Fruit fly (Drosophila melanogaster) whole organism, embryonic: ENCODE data around the gene Rgl.
A peak's percentile ranks its signal among the peaks of the same experiment; 100 is the strongest.

Experiments used
- ATbp ChIP-seq: fragments of 200-800 bp; sonication (Bioruptor generic); optimal IDR thresholded peaks from 2 replicates; lab custom pipeline; 2017; ENCODE audit warnings: missing biosample characterization, mild to moderate bottlenecking, missing genetic modification characterization, missing genetic modification reagents
- Ada2b ChIP-seq: fragments of 200-800 bp; sonication (Bioruptor generic); IDR thresholded peaks from 2 replicates; pipeline ENCODE4 v1.3.6; 2022; ENCODE audit warnings: missing biosample characterization, missing genetic modification characterization
- CG12299 ChIP-seq: fragments of 200-800 bp; sonication (Bioruptor generic); optimal IDR thresholded peaks from 2 replicates; lab custom pipeline; 2018; ENCODE audit warnings: missing biosample characterization, mild to moderate bottlenecking, missing genetic modification characterization
- CG12769 ChIP-seq: fragments of 200-800 bp; sonication (Bioruptor generic); optimal IDR thresholded peaks from 2 replicates; lab custom pipeline; 2019; ENCODE audit warnings: missing biosample characterization, mild to moderate bottlenecking, missing genetic modification characterization, moderate library complexity
- CG14710 ChIP-seq: fragments of 200-800 bp; sonication (Bioruptor generic); optimal IDR thresholded peaks from 3 replicates; lab custom pipeline; 2019; ENCODE audit warnings: missing biosample characterization, mild to moderate bottlenecking, missing genetic modification characterization, moderate library complexity
- CG14965 ChIP-seq: fragments of 200-800 bp; sonication (Bioruptor generic); optimal IDR thresholded peaks from 2 replicates; lab custom pipeline; 2016; ENCODE audit warnings: missing biosample characterization, missing genetic modification characterization, borderline replicate concordance
- CG1529 ChIP-seq: fragments of 200-800 bp; sonication (Bioruptor generic); optimal IDR thresholded peaks from 3 replicates; lab custom pipeline; 2018; ENCODE audit warnings: missing biosample characterization, missing genetic modification characterization
- CG1603 ChIP-seq: fragments of 200-800 bp; sonication (Bioruptor generic); optimal IDR thresholded peaks from 2 replicates; lab custom pipeline; 2019; ENCODE audit warnings: missing biosample characterization, mild to moderate bottlenecking, missing genetic modification characterization, moderate library complexity
- CG16815 ChIP-seq: fragments of 200-800 bp; sonication (Bioruptor generic); optimal IDR thresholded peaks from 3 replicates; lab custom pipeline; 2017; ENCODE audit warnings: missing biosample characterization, mild to moderate bottlenecking, missing genetic modification characterization
- CG1792 ChIP-seq: fragments of 200-800 bp; sonication (Bioruptor generic); optimal IDR thresholded peaks from 2 replicates; lab custom pipeline; 2016; ENCODE audit warnings: missing biosample characterization, missing genetic modification characterization
- CG2116 ChIP-seq: fragments of 200-800 bp; sonication (Bioruptor generic); optimal IDR thresholded peaks from 3 replicates; lab custom pipeline; 2018; ENCODE audit warnings: missing biosample characterization, mild to moderate bottlenecking, missing genetic modification characterization
- CG2199 ChIP-seq: fragments of 200-800 bp; sonication (Bioruptor generic); IDR thresholded peaks from 3 replicates; pipeline ENCODE4 v1.3.6; 2022; ENCODE audit warnings: missing biosample characterization, missing genetic modification characterization
- CG34376 ChIP-seq: fragments of 200-800 bp; sonication (Bioruptor generic); optimal IDR thresholded peaks from 2 replicates; lab custom pipeline; 2018; ENCODE audit warnings: missing biosample characterization, mild to moderate bottlenecking, missing genetic modification characterization
- CG4328 ChIP-seq: fragments of 200-800 bp; sonication (Bioruptor generic); optimal IDR thresholded peaks from 3 replicates; lab custom pipeline; 2017; ENCODE audit warnings: missing biosample characterization, missing genetic modification reagents, missing genetic modification characterization
- CG4854 ChIP-seq: fragments of 200-800 bp; sonication (Bioruptor generic); optimal IDR thresholded peaks from 2 replicates; lab custom pipeline; 2016; ENCODE audit warnings: missing biosample characterization, missing genetic modification characterization, inconsistent platforms
- CG5180 ChIP-seq: fragments of 200-800 bp; sonication (Bioruptor generic); optimal IDR thresholded peaks from 3 replicates; lab custom pipeline; 2017; ENCODE audit warnings: missing biosample characterization, missing genetic modification characterization, mild to moderate bottlenecking, moderate library complexity, missing genetic modification reagents
- CG6791 ChIP-seq: fragments of 200-800 bp; sonication (Bioruptor generic); IDR thresholded peaks from 3 replicates; pipeline ENCODE4 v1.3.6; 2022; ENCODE audit warnings: missing biosample characterization, missing genetic modification characterization; ENCODE audit not compliant: partially characterized antibody
- CG6813 ChIP-seq: fragments of 200-800 bp; sonication (Bioruptor generic); optimal IDR thresholded peaks from 2 replicates; lab custom pipeline; 2017; ENCODE audit warnings: missing biosample characterization, missing genetic modification characterization, mild to moderate bottlenecking, moderate library complexity, missing genetic modification reagents
- CG7786 ChIP-seq: fragments of 200-800 bp; sonication (Bioruptor generic); optimal IDR thresholded peaks from 2 replicates; lab custom pipeline; 2016; ENCODE audit warnings: missing biosample characterization, missing genetic modification characterization
- CG9932 ChIP-seq: fragments of 200-800 bp; sonication (Bioruptor generic); IDR thresholded peaks from 2 replicates; pipeline ENCODE4 v1.3.6; 2022; ENCODE audit warnings: missing biosample characterization, missing genetic modification characterization
- Chrac-16 ChIP-seq: fragments of 200-800 bp; sonication (Bioruptor generic); optimal IDR thresholded peaks from 3 replicates; lab custom pipeline; 2016; ENCODE audit warnings: missing biosample characterization, missing genetic modification characterization
- Dbx ChIP-seq: fragments of 200-800 bp; sonication (Bioruptor generic); IDR thresholded peaks from 3 replicates; pipeline ENCODE4 v1.3.6; 2022; ENCODE audit warnings: missing biosample characterization, missing genetic modification characterization
- Dek ChIP-seq: fragments of 200-800 bp; sonication (Bioruptor generic); optimal IDR thresholded peaks from 3 replicates; lab custom pipeline; 2019; ENCODE audit warnings: missing biosample characterization, mild to moderate bottlenecking, missing genetic modification characterization, moderate library complexity
- Dip2 ChIP-seq: fragments of 200-800 bp; sonication (Bioruptor generic); IDR thresholded peaks from 2 replicates; pipeline ENCODE4 v1.3.6; 2022; ENCODE audit warnings: missing biosample characterization, missing genetic modification characterization
- Dip3 ChIP-seq: fragments of 200-800 bp; sonication (Bioruptor generic); optimal IDR thresholded peaks from 3 replicates; lab custom pipeline; 2016; ENCODE audit warnings: missing biosample characterization, missing genetic modification characterization
- Dref ChIP-seq: fragments of 200-800 bp; sonication (Bioruptor generic); IDR thresholded peaks from 2 replicates; pipeline ENCODE4 v1.3.6; 2022; ENCODE audit warnings: missing biosample characterization, missing genetic modification characterization
- Ets65A ChIP-seq: fragments of 200-800 bp; sonication (Bioruptor generic); peaks from one replicate; lab custom pipeline; 2016; ENCODE audit warnings: missing biosample characterization, missing genetic modification characterization
- Hey ChIP-seq: fragments of 200-800 bp; sonication (Bioruptor generic); optimal IDR thresholded peaks from 3 replicates; lab custom pipeline; 2018; ENCODE audit warnings: missing biosample characterization, mild to moderate bottlenecking, missing genetic modification characterization
- Hr39 ChIP-seq: fragments of >200 bp; optimal IDR thresholded peaks from 2 replicates; lab custom pipeline; 2017
- Side ChIP-seq: fragments of 200-800 bp; sonication (Bioruptor generic); optimal IDR thresholded peaks from 2 replicates; lab custom pipeline; 2016; ENCODE audit warnings: missing biosample characterization, missing genetic modification characterization
- abd-A ChIP-seq: fragments of 200-800 bp; sonication (Bioruptor generic); optimal IDR thresholded peaks from 3 replicates; lab custom pipeline; 2019; ENCODE audit warnings: missing biosample characterization, mild to moderate bottlenecking, missing genetic modification characterization, moderate library complexity
- cg ChIP-seq: fragments of 200-800 bp; sonication (Bioruptor generic); optimal IDR thresholded peaks from 3 replicates; lab custom pipeline; 2019; ENCODE audit warnings: missing biosample characterization, mild to moderate bottlenecking, missing genetic modification characterization, moderate library complexity
- crol ChIP-seq: fragments of 200-800 bp; sonication (Bioruptor generic); IDR thresholded peaks from 2 replicates; pipeline ENCODE4 v1.3.6; 2022; ENCODE audit warnings: missing biosample characterization, missing genetic modification characterization
- dati ChIP-seq: fragments of 200-800 bp; sonication (Bioruptor generic); IDR thresholded peaks from 2 replicates; pipeline ENCODE4 v1.3.6; 2022; ENCODE audit warnings: missing biosample characterization, missing genetic modification characterization
- dmrt99B ChIP-seq: fragments of 200-800 bp; sonication (Bioruptor generic); optimal IDR thresholded peaks from 2 replicates; lab custom pipeline; 2018; ENCODE audit warnings: missing biosample characterization, mild to moderate bottlenecking, missing genetic modification characterization, moderate library complexity
- exex ChIP-seq: fragments of 200-800 bp; sonication (Bioruptor generic); optimal IDR thresholded peaks from 4 replicates; lab custom pipeline; 2018; ENCODE audit warnings: missing biosample characterization, mild to moderate bottlenecking, missing genetic modification characterization, moderate library complexity
- gfzf ChIP-seq: fragments of 200-800 bp; sonication (Bioruptor generic); optimal IDR thresholded peaks from 2 replicates; lab custom pipeline; 2016; ENCODE audit warnings: missing biosample characterization, mild to moderate bottlenecking, missing genetic modification characterization, moderate library complexity
- pfk ChIP-seq: fragments of 200-800 bp; sonication (Bioruptor generic); optimal IDR thresholded peaks from 2 replicates; lab custom pipeline; 2018; ENCODE audit warnings: missing biosample characterization, mild to moderate bottlenecking, missing genetic modification characterization, moderate library complexity
- pho ChIP-seq: fragments of 200-800 bp; sonication (Bioruptor generic); optimal IDR thresholded peaks from 2 replicates; lab custom pipeline; 2016; ENCODE audit warnings: missing biosample characterization, missing genetic modification characterization
- row ChIP-seq: fragments of 200-800 bp; sonication (Bioruptor generic); IDR thresholded peaks from 3 replicates; pipeline ENCODE4 v1.3.6; 2022; ENCODE audit warnings: missing biosample characterization, missing genetic modification characterization
- sens ChIP-seq: fragments of 200-800 bp; sonication (Bioruptor generic); peaks from one replicate; lab custom pipeline; 2016; ENCODE audit warnings: missing biosample characterization, missing genetic modification characterization
- seq ChIP-seq: fragments of 200-800 bp; sonication (Bioruptor generic); IDR thresholded peaks from 2 replicates; pipeline ENCODE4 v1.3.6; 2022; ENCODE audit warnings: missing biosample characterization, missing genetic modification characterization
- shn ChIP-seq: fragments of 200-800 bp; sonication (Bioruptor generic); optimal IDR thresholded peaks from 3 replicates; lab custom pipeline; 2016; ENCODE audit warnings: missing biosample characterization, missing genetic modification characterization
- stc ChIP-seq: fragments of 200-800 bp; sonication (Bioruptor generic); IDR thresholded peaks from 2 replicates; pipeline ENCODE4 v1.3.6; 2022; ENCODE audit warnings: missing biosample characterization, missing genetic modification characterization
- stwl ChIP-seq: fragments of 200-800 bp; sonication (Bioruptor generic); optimal IDR thresholded peaks from 3 replicates; lab custom pipeline; 2018; ENCODE audit warnings: missing biosample characterization, mild to moderate bottlenecking, missing genetic modification characterization, moderate library complexity
- tio ChIP-seq: fragments of 200-800 bp; sonication (Bioruptor generic); optimal IDR thresholded peaks from 2 replicates; lab custom pipeline; 2017; ENCODE audit warnings: missing biosample characterization, missing genetic modification characterization, inconsistent platforms
- zen ChIP-seq: fragments of 200-800 bp; sonication (Bioruptor generic); optimal IDR thresholded peaks from 3 replicates; lab custom pipeline; 2018; ENCODE audit warnings: missing biosample characterization, mild to moderate bottlenecking, missing genetic modification characterization, moderate library complexity

Rgl gene

dm6 chr3L:13887092-13887491, 38.0 kb downstream of the Rgl start:
- TF ChIP-seq crol (GFP tag; lab: Robert Waterston, UW) (0 out of 2 replicates have a peak, but pooled peaks have one; percentile 14), CG34376 (GFP tag; lab: Kevin White, UChicago) (no peak), Hr39 (lab: Kevin White, UChicago) (peak; percentile 69), Ets65A (GFP tag; lab: Kevin White, UChicago) (peak; percentile 83)

- TF ChIP-seq stwl (tag; lab: Kevin White, UChicago) (peak; percentile 94), seq (GFP tag; lab: Robert Waterston, UW) (no peak), pho (GFP tag; lab: Kevin White, UChicago) (no peak), CG2199 (GFP tag; lab: Robert Waterston, UW) (peak; percentile 30; the same call in 1 of the 3 replicates), exex (no peak), ATbp (GFP tag; lab: Kevin White, UChicago) (no peak), zen (tag; lab: Kevin White, UChicago) (peak; percentile 41), Dip3 (GFP tag; lab: Kevin White, UChicago) (no peak), CG2116 (no peak), CG12299 (tag; lab: Kevin White, UChicago) (no peak), pfk (GFP tag; lab: Kevin White, UChicago) (peak; percentile 74), CG4854 (GFP tag; lab: Kevin White, UChicago) (no peak), CG6791 (GFP tag; lab: Robert Waterston, UW) (peak; percentile 46; the same call in 1 of the 3 replicates)
Measured at dm6 chr3L:13884460-13885056, 40.6 kb downstream of the Rgl start.

- TF ChIP-seq Hey (no peak), CG7786 (GFP tag; lab: Kevin White, UChicago) (no peak), abd-A (no peak), CG14710 (tag; lab: Kevin White, UChicago) (no peak), CG14965 (no peak), Chrac-16 (GFP tag; lab: Kevin White, UChicago) (no peak), CG1603 (tag; lab: Kevin White, UChicago) (peak; percentile 31), CG9932 (GFP tag; lab: Robert Waterston, UW) (no peak), CG1529 (GFP tag; lab: Kevin White, UChicago) (no peak), dati (GFP tag; lab: Robert Waterston, UW) (no peak), crol (GFP tag; lab: Robert Waterston, UW) (no peak), stc (GFP tag; lab: Robert Waterston, UW) (no peak; the same call in 1 of the 2 replicates), Dip2 (GFP tag; lab: Robert Waterston, UW) (no peak), dmrt99B (tag; lab: Kevin White, UChicago) (peak; percentile 5), tio (no peak), row (GFP tag; lab: Robert Waterston, UW) (no peak), sens (GFP tag; lab: Kevin White, UChicago) (peak; percentile 45), shn (GFP tag; lab: Kevin White, UChicago) (no peak), CG1792 (GFP tag; lab: Kevin White, UChicago) (no peak), Side (GFP tag; lab: Kevin White, UChicago) (no peak), CG4328 (GFP tag; lab: Kevin White, UChicago) (no peak), Dref (GFP tag; lab: Robert Waterston, UW) (no peak), seq (GFP tag; lab: Robert Waterston, UW) (no peak), CG16815 (GFP tag; lab: Kevin White, UChicago) (no peak), cg (GFP tag; lab: Kevin White, UChicago) (no peak), Dek (no peak), gfzf (GFP tag; lab: Kevin White, UChicago) (no peak), stwl (tag; lab: Kevin White, UChicago) (no peak), CG6813 (GFP tag; lab: Kevin White, UChicago) (no peak), Ada2b (no peak), CG12769 (no peak), Dbx (GFP tag; lab: Robert Waterston, UW) (no peak), CG5180 (GFP tag; lab: Kevin White, UChicago) (peak; percentile 51), Dip3 (GFP tag; lab: Kevin White, UChicago) (no peak)
Measured at dm6 chr3L:13882532-13882931, 42.6 kb downstream of the Rgl start.
